Worm (Caenorhabditis elegans) whole organism, midembryonic: ENCODE measurements around the gene srbc-67.

Experiments
- cog-1 ChIP-seq: sonication (generic microtip); optimal IDR thresholded peaks from 2 replicates; lab custom pipeline; 2016; ENCODE audit warnings: missing genetic modification characterization, missing compliant biosample characterization
- flt-1 ChIP-seq: fragments of 200-800 bp; sonication (Bioruptor generic); IDR thresholded peaks from 2 replicates; pipeline ENCODE4 v1.3.6; 2022; ENCODE audit warnings: missing genetic modification characterization, missing compliant biosample characterization
- klf-2 ChIP-seq: fragments of 200-800 bp; sonication (Bioruptor generic); conservative IDR thresholded peaks from 2 replicates; pipeline ENCODE4 v1.3.6; 2022; ENCODE audit warnings: missing genetic modification reagents, missing genetic modification characterization, missing compliant biosample characterization
- med-1 ChIP-seq: sonication (generic microtip); optimal IDR thresholded peaks from 2 replicates; lab custom pipeline; 2017; ENCODE audit warnings: missing genetic modification characterization, mild to moderate bottlenecking, missing compliant biosample characterization, antibody characterized with exemption, missing genetic modification reagents; ENCODE audit not compliant: insufficient read depth
- ref-1 ChIP-seq: fragments of 200-800 bp; sonication (Bioruptor generic); conservative IDR thresholded peaks from 2 replicates; pipeline ENCODE4 v1.3.6; 2022; ENCODE audit warnings: missing genetic modification reagents, missing genetic modification characterization, missing compliant biosample characterization
- tab-1 ChIP-seq: fragments of 200-800 bp; sonication (Bioruptor generic); IDR thresholded peaks from 2 replicates; pipeline ENCODE4 v1.3.6; 2022; ENCODE audit warnings: missing genetic modification characterization, missing compliant biosample characterization
- ztf-23 ChIP-seq: fragments of 200-800 bp; sonication (Bioruptor generic); IDR thresholded peaks from 2 replicates; pipeline ENCODE4 v1.3.6; 2022; ENCODE audit warnings: missing genetic modification reagents, missing genetic modification characterization, missing compliant biosample characterization
- ztf-29 ChIP-seq: fragments of 200-800 bp; sonication (Bioruptor generic); IDR thresholded peaks from 2 replicates; pipeline ENCODE4 v1.3.6; 2022; ENCODE audit warnings: missing genetic modification reagents, missing genetic modification characterization, missing compliant biosample characterization

DNA sequence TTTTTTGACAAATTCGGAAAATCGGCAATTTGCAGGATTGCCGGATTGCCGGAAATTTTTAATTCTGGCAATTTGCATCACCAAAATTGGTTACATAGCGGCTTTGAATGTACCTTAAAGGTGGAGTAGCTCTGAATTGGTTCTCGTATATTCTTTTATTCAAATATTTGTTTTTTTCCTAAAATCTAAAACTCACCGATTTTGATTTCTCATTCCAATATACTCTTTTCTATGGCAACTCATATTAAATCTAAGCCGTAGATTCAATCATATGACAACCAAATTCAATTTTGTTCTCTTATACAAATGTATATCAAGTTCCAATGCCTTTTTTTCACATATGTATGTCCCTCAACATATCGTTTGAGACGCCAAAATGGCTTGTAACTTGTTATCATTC, 8.5 kb upstream of the srbc-67 start, which contains the start of gene sri-21:
- TF ChIP-seq tab-1 (GFP tag; lab: Robert Waterston, UW) (no peak), ref-1 (GFP tag; lab: Robert Waterston, UW) (no peak), ztf-29 (GFP tag; lab: Robert Waterston, UW) (no peak), ztf-23 (no peak), flt-1 (GFP tag; lab: Robert Waterston, UW) (no peak), cog-1 (tag; lab: Kevin White, UChicago) (no peak), klf-2 (GFP tag; lab: Robert Waterston, UW) (no peak), med-1 (GFP tag; lab: Kevin White, UChicago) (no peak)
